Worm (Caenorhabditis elegans) whole organism, L1 larva: ENCODE measurements around the gene col-92.
A peak's percentile ranks its signal among the peaks of the same experiment; 100 is the strongest.
"Not testable (repeated sequence)": the region's sequence is repeated elsewhere in the genome, so short reads cannot be mapped to it uniquely, and the experiment has no call there.

ENCODE experiments used
- C04F5.9 ChIP-seq: sonication (generic microtip); optimal IDR thresholded peaks from 2 replicates; lab custom pipeline; 2016; ENCODE audit warnings: missing genetic modification characterization, missing compliant biosample characterization
- C34B4.2 ChIP-seq: sonication (generic microtip); optimal IDR thresholded peaks from 2 replicates; lab custom pipeline; 2017; ENCODE audit warnings: mild to moderate bottlenecking, missing genetic modification characterization, missing compliant biosample characterization
- ceh-8 ChIP-seq: fragments of 200-800 bp; sonication (Bioruptor generic); optimal IDR thresholded peaks from 2 replicates; lab custom pipeline; 2018; ENCODE audit warnings: mild to moderate bottlenecking, missing genetic modification characterization, moderate library complexity, missing compliant biosample characterization
- efl-1 ChIP-seq, 4 experiments: fragments of 150-350 bp; optimal IDR thresholded peaks in 3 of 4; peaks in 1 of 4; 1 replicate in 1 of 4; 2 replicates in 3 of 4; lab custom pipeline; 2014; ENCODE audit warnings: missing biosample characterization in 2 of 4, missing genetic modification characterization in 2 of 4, missing genetic modification reagents in 2 of 4
- egl-13 ChIP-seq: sonication (generic microtip); optimal IDR thresholded peaks from 2 replicates; lab custom pipeline; 2016; ENCODE audit warnings: missing genotype, missing genetic modification reagents, missing genetic modification characterization, missing compliant biosample characterization
- elt-2 ChIP-seq: sonication (generic microtip); optimal IDR thresholded peaks from 2 replicates; lab custom pipeline; 2016; ENCODE audit warnings: missing genetic modification characterization, mild to moderate bottlenecking, inconsistent platforms, missing compliant biosample characterization, missing genetic modification reagents
- elt-3 ChIP-seq, 6 experiments: fragments of 150-350 bp in 1 of 6; sonication (generic microtip); optimal IDR thresholded peaks; 2 replicates each; lab custom pipeline; 2017 to 2018; ENCODE audit warnings: missing biosample characterization in 6 of 6, missing genetic modification characterization in 6 of 6, inconsistent platforms in 1 of 6
- fkh-10 ChIP-seq: sonication (generic microtip); optimal IDR thresholded peaks from 2 replicates; lab custom pipeline; 2017; ENCODE audit warnings: missing biosample characterization, missing genetic modification reagents, missing genetic modification characterization
- fkh-4 ChIP-seq: sonication (generic microtip); optimal IDR thresholded peaks from 2 replicates; lab custom pipeline; 2016; ENCODE audit warnings: missing compliant biosample characterization, missing genetic modification characterization, borderline replicate concordance
- fkh-8 ChIP-seq: sonication (generic microtip); optimal IDR thresholded peaks from 2 replicates; lab custom pipeline; 2016; ENCODE audit warnings: mild to moderate bottlenecking, missing genetic modification characterization, missing compliant biosample characterization
- grh-1 ChIP-seq: fragments of 200-800 bp; sonication (Bioruptor generic); IDR thresholded peaks from 2 replicates; pipeline ENCODE4 v1.3.6; 2022; ENCODE audit warnings: missing genetic modification reagents, missing genetic modification characterization, missing compliant biosample characterization
- hlh-4 ChIP-seq: sonication (generic microtip); optimal IDR thresholded peaks from 2 replicates; lab custom pipeline; 2016; ENCODE audit warnings: mild to moderate bottlenecking, missing genetic modification characterization, missing compliant biosample characterization
- irx-1 ChIP-seq: sonication (generic microtip); optimal IDR thresholded peaks from 2 replicates; lab custom pipeline; 2016; ENCODE audit warnings: missing genetic modification characterization, missing compliant biosample characterization
- isw-1 ChIP-seq: fragments of 200-800 bp; sonication (Bioruptor generic); IDR thresholded peaks from 2 replicates; pipeline ENCODE4 v1.3.6; 2022; ENCODE audit warnings: missing genetic modification characterization, missing compliant biosample characterization
- jun-1 ChIP-seq: fragments of 150-350 bp; optimal IDR thresholded peaks from 2 replicates; lab custom pipeline; 2014; ENCODE audit warnings: missing biosample characterization, missing genetic modification reagents, missing genetic modification characterization
- lin-15B ChIP-seq: fragments of 150-350 bp; sonication (generic microtip); optimal IDR thresholded peaks from 3 replicates; lab custom pipeline; 2014; ENCODE audit warnings: missing biosample characterization, missing genetic modification characterization
- lin-35 ChIP-seq, 2 experiments: fragments of 150-350 bp; optimal IDR thresholded peaks; 2 replicates each; lab custom pipeline; 2014; ENCODE audit warnings: missing biosample characterization in 2 of 2, missing genetic modification characterization in 2 of 2, missing genetic modification reagents in 2 of 2
- lsy-2 ChIP-seq, 2 experiments: fragments of 150-350 bp; optimal IDR thresholded peaks; 2 replicates each; lab custom pipeline; 2014; ENCODE audit warnings: missing biosample characterization in 2 of 2, missing genetic modification characterization in 2 of 2
- mdl-1 ChIP-seq, 2 experiments: fragments of 150-350 bp; optimal IDR thresholded peaks; 2 replicates each; lab custom pipeline; 2014 to 2017; ENCODE audit warnings: missing biosample characterization in 2 of 2, missing genetic modification characterization in 2 of 2, inconsistent platforms in 1 of 2
- mef-2 ChIP-seq: fragments of 150-350 bp; optimal IDR thresholded peaks from 2 replicates; lab custom pipeline; 2014; ENCODE audit warnings: missing biosample characterization, missing genetic modification characterization
- nhr-11 ChIP-seq: fragments of 150-350 bp; optimal IDR thresholded peaks from 2 replicates; lab custom pipeline; 2014; ENCODE audit warnings: missing biosample characterization, missing genetic modification characterization
- nhr-20 ChIP-seq: sonication (generic microtip); optimal IDR thresholded peaks from 2 replicates; lab custom pipeline; 2016; ENCODE audit warnings: mild to moderate bottlenecking, missing genetic modification characterization, missing compliant biosample characterization
- nhr-237 ChIP-seq: fragments of 150-350 bp; optimal IDR thresholded peaks from 2 replicates; lab custom pipeline; 2014; ENCODE audit warnings: missing biosample characterization, missing genetic modification characterization
- nhr-71 ChIP-seq: sonication (generic microtip); optimal IDR thresholded peaks from 2 replicates; lab custom pipeline; 2016; ENCODE audit warnings: mild to moderate bottlenecking, missing genetic modification characterization, moderate library complexity, missing compliant biosample characterization
- nhr-76 ChIP-seq: sonication (generic microtip); optimal IDR thresholded peaks from 2 replicates; lab custom pipeline; 2017; ENCODE audit warnings: missing biosample characterization, missing genetic modification characterization
- nhr-90 ChIP-seq: sonication (generic microtip); optimal IDR thresholded peaks from 2 replicates; lab custom pipeline; 2016; ENCODE audit warnings: mild to moderate bottlenecking, missing genetic modification characterization, missing compliant biosample characterization; ENCODE audit not compliant: poor library complexity
- pag-3 ChIP-seq: sonication (generic microtip); optimal IDR thresholded peaks from 2 replicates; lab custom pipeline; 2017; ENCODE audit warnings: missing genetic modification characterization, mild to moderate bottlenecking, missing compliant biosample characterization, antibody characterized with exemption, borderline replicate concordance; ENCODE audit not compliant: insufficient read depth
- pqm-1 ChIP-seq: sonication (generic microtip); optimal IDR thresholded peaks from 3 replicates; lab custom pipeline; 2017; ENCODE audit warnings: missing biosample characterization, missing genetic modification characterization
- sptf-1 ChIP-seq: fragments of 150-350 bp; optimal IDR thresholded peaks from 2 replicates; lab custom pipeline; 2014; ENCODE audit warnings: missing biosample characterization, missing genetic modification characterization
- tlp-1 ChIP-seq: fragments of 150-350 bp; optimal IDR thresholded peaks from 2 replicates; lab custom pipeline; 2014; ENCODE audit warnings: missing biosample characterization, missing genetic modification characterization
- unc-130 ChIP-seq: fragments of 150-350 bp; optimal IDR thresholded peaks from 2 replicates; lab custom pipeline; 2017; ENCODE audit warnings: missing biosample characterization, missing genetic modification characterization, inconsistent platforms
- vab-15 ChIP-seq: sonication (generic microtip); optimal IDR thresholded peaks from 2 replicates; lab custom pipeline; 2017; ENCODE audit warnings: missing genotype, mild to moderate bottlenecking, missing genetic modification characterization, missing compliant biosample characterization
- xbp-1 ChIP-seq: sonication (generic microtip); optimal IDR thresholded peaks from 2 replicates; lab custom pipeline; 2016; ENCODE audit warnings: missing genetic modification characterization, missing compliant biosample characterization
- zip-4 ChIP-seq: fragments of 200-800 bp; sonication (Bioruptor generic); optimal IDR thresholded peaks from 2 replicates; lab custom pipeline; 2018; ENCODE audit warnings: mild to moderate bottlenecking, missing genetic modification characterization, moderate library complexity, missing compliant biosample characterization

Gene col-92

ce11 chrIII:10983153-10983552, at the start of gene col-92:
Gene col-92, minus strand, starts transcription at chrIII:10983253.
- TF ChIP-seq fkh-10 (GFP tag; lab: Kevin White, UChicago) (no peak), lin-15B (tag; lab: Kevin White, UChicago) (no peak), nhr-11 (tag; lab: Kevin White, UChicago) (no peak), C04F5.9 (tag; lab: Kevin White, UChicago) (no peak)

- TF ChIP-seq zip-4 (GFP tag; lab: Kevin White, UChicago) (no peak), vab-15 (tag; lab: Kevin White, UChicago) (no peak), unc-130 (tag; lab: Kevin White, UChicago) (no peak), efl-1 (optimal IDR thresholded peaks at IDR 0.05; lab: Kevin White, UChicago) (no peak), efl-1 (GFP tag; optimal IDR thresholded peaks at IDR 0.05 in 1 of 2; lab: Kevin White, UChicago) (peak in 1 of 2 experiments; percentile 56), nhr-76 (tag; lab: Kevin White, UChicago) (no peak)
Measured at ce11 chrIII:11031309-11031708, 48.3 kb upstream of the col-92 start, which contains the start of gene Y48A6B.14. Gene Y48A6B.14, plus strand, starts transcription at chrIII:11031609.

DNA sequence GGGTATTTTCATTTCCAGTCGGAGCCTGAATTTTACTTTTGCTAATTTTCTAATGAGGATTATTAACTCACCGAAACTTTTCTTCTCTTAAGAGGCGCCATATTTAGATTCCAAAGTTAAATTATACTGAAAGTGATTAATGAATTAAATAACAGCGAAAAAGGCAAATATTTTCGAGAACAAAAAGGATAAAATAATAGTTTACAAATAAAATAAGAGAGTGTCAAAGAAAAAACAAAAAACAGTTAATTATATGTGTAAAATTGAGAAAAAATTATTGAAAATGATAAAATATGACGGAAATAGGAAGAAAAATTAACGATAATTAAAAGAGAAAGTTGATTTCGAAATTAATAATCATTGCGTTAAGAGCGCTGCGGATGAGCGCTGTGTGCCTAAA, 46.3 kb upstream of the col-92 start, which contains the start of gene Y48A6B.8:
TSS of gene Y48A6B.8 (minus strand) at position 101 of the 400 bp plus-strand sequence.
- not testable (repeated sequence) for TF ChIP-seq fkh-4 (tag; lab: Kevin White, UChicago); nhr-237; irx-1 (tag; lab: Kevin White, UChicago)

DNA sequence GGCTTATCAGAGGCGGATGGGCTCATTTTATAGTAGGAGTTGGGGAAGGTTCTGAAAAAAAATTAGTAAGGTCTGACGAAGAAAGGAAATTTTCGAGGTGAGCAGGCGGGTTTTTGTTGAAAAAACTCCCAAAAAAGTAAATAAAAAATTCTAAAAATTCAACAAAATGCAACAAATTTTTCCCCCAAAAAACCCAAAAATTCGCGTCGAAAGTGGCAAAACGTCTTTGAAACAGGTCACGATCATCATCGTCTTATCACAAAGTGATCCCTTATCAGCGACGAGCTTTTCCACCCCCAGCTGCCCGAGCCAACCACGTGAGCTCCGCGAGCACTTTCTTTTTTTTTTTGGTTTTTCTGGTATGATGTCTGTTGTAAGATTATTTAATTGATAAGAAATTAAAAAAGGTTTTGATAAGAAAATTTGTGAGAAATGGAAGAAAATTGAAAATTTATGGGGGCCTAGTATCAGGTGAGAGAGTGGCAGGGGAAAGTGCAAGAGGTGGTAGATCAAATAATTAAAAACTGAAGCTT, 43.5 kb upstream of the col-92 start, which contains the start of gene Y48A6B.7:
TSS of gene Y48A6B.7 (minus strand) at position 51 of the 533 bp plus-strand sequence.
- TF ChIP-seq lsy-2 (tag; optimal IDR thresholded peaks at IDR 0.05; lab: Kevin White, UChicago) (peak in 1 of 2 experiments; percentile 24), nhr-71 (tag; lab: Kevin White, UChicago) (peak; percentile 51), nhr-90 (tag; lab: Kevin White, UChicago) (peak; percentile 60), elt-3 (tag; optimal IDR thresholded peaks at IDR 0.05; lab: Kevin White, UChicago) (no peak), unc-130 (tag; lab: Kevin White, UChicago) (no peak), nhr-20 (tag; lab: Kevin White, UChicago) (peak; percentile 14), hlh-4 (tag; lab: Kevin White, UChicago) (no peak), tlp-1 (tag; lab: Kevin White, UChicago) (peak; percentile 0), mdl-1 (tag; optimal IDR thresholded peaks at IDR 0.05; lab: Kevin White, UChicago) (peak in 1 of 2 experiments; percentile 74), mef-2 (tag; lab: Kevin White, UChicago) (no peak), jun-1 (tag; lab: Kevin White, UChicago) (peak; percentile 32), fkh-8 (tag; lab: Kevin White, UChicago) (no peak), ceh-8 (GFP tag; lab: Kevin White, UChicago) (no peak), sptf-1 (tag; lab: Kevin White, UChicago) (no peak), pag-3 (no peak), lin-35 (GFP tag; optimal IDR thresholded peaks at IDR 0.05; lab: Kevin White, UChicago) (peak in 1 of 2 experiments; percentile 51), egl-13 (tag; lab: Kevin White, UChicago) (no peak), C34B4.2 (tag; lab: Kevin White, UChicago) (no peak), isw-1 (GFP tag; lab: Robert Waterston, UW) (no peak), efl-1 (optimal IDR thresholded peaks at IDR 0.05; lab: Kevin White, UChicago) (no peak), efl-1 (GFP tag; optimal IDR thresholded peaks at IDR 0.05 in 1 of 2; lab: Kevin White, UChicago) (peak in 1 of 2 experiments; percentile 88), xbp-1 (no peak), elt-2 (tag; lab: Kevin White, UChicago) (peak; percentile 98), grh-1 (GFP tag; lab: Robert Waterston, UW) (no peak), pqm-1 (tag; lab: Kevin White, UChicago) (peak; percentile 81), vab-15 (tag; lab: Kevin White, UChicago) (no peak)
